Worm (Caenorhabditis elegans) whole organism, mixed stage, embryonic: ENCODE data around the gene tag-131.

Experiments used
- ceh-43 ChIP-seq: fragments of 200-800 bp; sonication (Bioruptor generic); optimal IDR thresholded peaks from 2 replicates; lab custom pipeline; 2018; ENCODE audit warnings: mild to moderate bottlenecking, missing genetic modification characterization, moderate library complexity, missing compliant biosample characterization
- ces-1 ChIP-seq: fragments of 150-350 bp; optimal IDR thresholded peaks from 2 replicates; lab custom pipeline; 2014; ENCODE audit warnings: missing biosample characterization, missing genetic modification reagents, missing genetic modification characterization
- elt-1 ChIP-seq: sonication (generic microtip); optimal IDR thresholded peaks from 2 replicates; lab custom pipeline; 2017; ENCODE audit warnings: missing genetic modification characterization, mild to moderate bottlenecking, missing compliant biosample characterization, antibody characterized with exemption, moderate library complexity, borderline replicate concordance; ENCODE audit not compliant: insufficient read depth
- elt-3 ChIP-seq: fragments of 150-350 bp; optimal IDR thresholded peaks from 2 replicates; lab custom pipeline; 2014; ENCODE audit warnings: missing biosample characterization, missing genetic modification characterization
- lin-13 ChIP-seq: fragments of 150-350 bp; optimal IDR thresholded peaks from 2 replicates; lab custom pipeline; 2014; ENCODE audit warnings: missing biosample characterization, missing genetic modification characterization
- lin-32 ChIP-seq: fragments of 200-800 bp; sonication (Bioruptor generic); optimal IDR thresholded peaks from 2 replicates; lab custom pipeline; 2018; ENCODE audit warnings: mild to moderate bottlenecking, missing genetic modification characterization, missing compliant biosample characterization
- lsy-2 ChIP-seq: fragments of 150-350 bp; optimal IDR thresholded peaks from 2 replicates; lab custom pipeline; 2014; ENCODE audit warnings: missing biosample characterization, missing genetic modification characterization
- mep-1 ChIP-seq: fragments of 150-350 bp; optimal IDR thresholded peaks from 2 replicates; lab custom pipeline; 2017; ENCODE audit warnings: missing biosample characterization, missing genetic modification reagents, missing genetic modification characterization, inconsistent platforms
- nhr-2 ChIP-seq: fragments of 150-350 bp; optimal IDR thresholded peaks from 2 replicates; lab custom pipeline; 2014; ENCODE audit warnings: missing biosample characterization, missing genetic modification characterization
- nhr-76 ChIP-seq: sonication (generic microtip); optimal IDR thresholded peaks from 2 replicates; lab custom pipeline; 2017; ENCODE audit warnings: missing biosample characterization, missing genetic modification characterization
- snpc-4 ChIP-seq: fragments of 150-350 bp; optimal IDR thresholded peaks from 2 replicates; lab custom pipeline; 2014; ENCODE audit warnings: missing biosample characterization, missing genetic modification characterization
- unc-120 ChIP-seq: sonication (generic microtip); optimal IDR thresholded peaks from 2 replicates; lab custom pipeline; 2017; ENCODE audit warnings: missing genetic modification characterization, missing compliant biosample characterization; ENCODE audit not compliant: poor library complexity, severe bottlenecking
- unc-39 ChIP-seq: fragments of 150-350 bp; optimal IDR thresholded peaks from 2 replicates; lab custom pipeline; 2014; ENCODE audit warnings: missing biosample characterization, missing genetic modification characterization
- unc-62 ChIP-seq: fragments of 150-350 bp; optimal IDR thresholded peaks from 2 replicates; lab custom pipeline; 2014; ENCODE audit warnings: missing biosample characterization, missing genetic modification reagents, missing genetic modification characterization

DNA sequence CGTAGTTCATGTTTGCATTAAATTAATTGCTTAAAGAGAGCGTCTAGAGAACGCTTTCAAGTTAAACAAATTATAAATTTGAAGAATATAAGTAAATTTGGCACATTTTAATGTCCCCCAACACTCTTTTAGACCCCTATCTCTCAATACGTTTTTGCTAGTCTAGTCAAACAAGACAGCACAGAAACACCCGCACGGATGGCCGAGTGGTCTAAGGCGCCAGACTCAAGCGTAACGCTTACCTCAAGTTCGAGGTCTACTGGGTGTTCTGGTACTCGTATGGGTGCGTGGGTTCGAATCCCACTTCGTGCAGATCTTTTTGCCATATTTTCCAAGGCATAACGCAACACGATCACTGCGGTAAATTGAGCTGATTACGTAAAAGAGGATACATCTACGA lies 44.8 kb downstream of the tag-131 start:
- TF ChIP-seq elt-1 (tag; lab: Kevin White, UChicago) (no peak), ces-1 (GFP tag; lab: Kevin White, UChicago) (no peak), elt-3 (tag; lab: Kevin White, UChicago) (no peak), lsy-2 (tag; lab: Kevin White, UChicago) (no peak), snpc-4 (tag; lab: Kevin White, UChicago) (no peak), unc-62 (GFP tag; lab: Kevin White, UChicago) (no peak), unc-120 (tag; lab: Kevin White, UChicago) (no peak), unc-39 (no peak), nhr-76 (tag; lab: Kevin White, UChicago) (no peak), lin-13 (no peak), lin-32 (no peak), nhr-2 (no peak), ceh-43 (GFP tag; lab: Kevin White, UChicago) (no peak), mep-1 (tag; lab: Kevin White, UChicago) (no peak)
